Fruit fly (Drosophila melanogaster): Measurements from ENCODE around the gene PolA2.

- TF ChIP-seq Vsx2 (GFP tag; optimal IDR thresholded peaks at IDR 0.05; ENCODE audit: partially characterized antibody) (no peak), Sp1 (GFP tag; optimal IDR thresholded peaks at IDR 0.05) (peak; percentile 92), jim (GFP tag; optimal IDR thresholded peaks at IDR 0.05) (peak; percentile 18), Mio (GFP tag; optimal IDR thresholded peaks at IDR 0.05) (peak; percentile 91), foxo (GFP tag; optimal IDR thresholded peaks at IDR 0.05) (peak; percentile 83 to 98), fru (GFP tag; optimal IDR thresholded peaks at IDR 0.05) (peak; percentile 97), Hr83 (GFP tag; optimal IDR thresholded peaks at IDR 0.05; ENCODE audit: poor library complexity, severe bottlenecking) (peak; percentile 36), Myc (optimal IDR thresholded peaks at IDR 0.05) (no peak), pan (optimal IDR thresholded peaks at IDR 0.05) (no peak), lola (GFP tag; optimal IDR thresholded peaks at IDR 0.05) (no peak), h (GFP tag; optimal IDR thresholded peaks at IDR 0.05) (peak; percentile 97), Hr78 (GFP tag; optimal IDR thresholded peaks at IDR 0.05) (no peak), Dif (GFP tag; optimal IDR thresholded peaks at IDR 0.05; ENCODE audit: partially characterized antibody) (peak; percentile 40), CG32264 (GFP tag; optimal IDR thresholded peaks at IDR 0.05) (peak; percentile 92)
Observed at dm6 chr3R:27281022-27281810, 42.3 kb downstream of the PolA2 start.
